Fruit fly (Drosophila melanogaster) whole organism, pupa: ENCODE data around the gene Eig71Ei.

Source experiments
- CG34367 ChIP-seq: fragments of 200-800 bp; sonication (Bioruptor generic); optimal IDR thresholded peaks from 2 replicates; lab custom pipeline; 2018; ENCODE audit warnings: missing biosample characterization, mild to moderate bottlenecking, missing genetic modification characterization
- CG4496 ChIP-seq: fragments of 200-800 bp; sonication (Bioruptor generic); IDR thresholded peaks from 3 replicates; pipeline ENCODE4 v1.3.6; 2022; ENCODE audit warnings: missing biosample characterization, missing genetic modification characterization
- CG9948 ChIP-seq: fragments of 200-800 bp; sonication (Bioruptor generic); optimal IDR thresholded peaks from 2 replicates; lab custom pipeline; 2018; ENCODE audit warnings: missing biosample characterization, mild to moderate bottlenecking, missing genetic modification characterization, moderate library complexity
- rn ChIP-seq: fragments of 200-800 bp; sonication (Bioruptor generic); IDR thresholded peaks from 2 replicates; pipeline ENCODE4 v1.3.6; 2022; ENCODE audit warnings: missing biosample characterization, missing genetic modification characterization

DNA sequence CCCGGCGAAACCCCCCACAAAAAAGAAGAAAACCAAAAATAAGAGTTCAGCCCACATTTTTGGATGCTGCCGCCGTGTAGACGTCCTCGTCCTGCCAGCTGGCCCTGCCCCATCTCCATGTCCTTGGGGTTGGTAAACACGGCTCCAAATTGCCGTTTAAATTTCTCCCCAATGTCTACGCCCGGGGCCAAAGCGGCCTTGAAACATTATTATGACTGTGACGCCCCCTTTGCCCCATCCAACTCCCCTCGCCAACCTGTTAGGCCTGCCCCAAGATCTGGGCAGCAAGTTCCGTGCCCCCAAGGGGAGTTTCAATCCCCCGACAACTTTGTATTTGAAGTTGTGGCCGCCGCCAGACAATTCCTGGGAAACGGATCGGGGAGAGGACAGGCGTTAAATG lies 42.6 kb upstream of the Eig71Ei start:
- TF ChIP-seq CG34367 (tag; lab: Kevin White, UChicago) (no peak), CG9948 (tag; lab: Kevin White, UChicago) (no peak), rn (GFP tag; lab: Robert Waterston, UW) (no peak), CG4496 (no peak)
